Fruit fly (Drosophila melanogaster): ENCODE results near the gene Amnionless.

dm6 chr2L:252174-252573, 36.8 kb downstream of the Amnionless start, which contains the start of gene Rpp30:
- TF ChIP-seq Rx (GFP tag; IDR thresholded peaks at IDR 0.05) (no peak), CG30403 (GFP tag; optimal IDR thresholded peaks at IDR 0.05) (no peak), zfh2 (GFP tag; optimal IDR thresholded peaks at IDR 0.05) (no peak)
